Worm (Caenorhabditis elegans) whole organism, L2 larva: ENCODE results near the gene pigt-1.

Experiments
- C34F6.9 ChIP-seq: fragments of 150-350 bp; optimal IDR thresholded peaks from 2 replicates; lab custom pipeline; 2014; ENCODE audit warnings: missing biosample characterization, missing genetic modification characterization
- F13H6.1 ChIP-seq: sonication (generic microtip); optimal IDR thresholded peaks from 2 replicates; lab custom pipeline; 2016; ENCODE audit warnings: missing genetic modification characterization, missing compliant biosample characterization
- R02D3.7 ChIP-seq: fragments of 150-350 bp; optimal IDR thresholded peaks from 2 replicates; lab custom pipeline; 2014; ENCODE audit warnings: missing biosample characterization, missing genetic modification characterization
- Y55F3AM.14 ChIP-seq: fragments of 200-800 bp; sonication (Bioruptor generic); optimal IDR thresholded peaks from 2 replicates; lab custom pipeline; 2018; ENCODE audit warnings: mild to moderate bottlenecking, missing genetic modification characterization, missing compliant biosample characterization
- ZK546.5 ChIP-seq: sonication (generic microtip); optimal IDR thresholded peaks from 2 replicates; lab custom pipeline; 2017; ENCODE audit warnings: missing biosample characterization, missing genetic modification characterization
- alr-1 ChIP-seq: fragments of 150-350 bp; optimal IDR thresholded peaks from 2 replicates; lab custom pipeline; 2014; ENCODE audit warnings: missing biosample characterization, missing genetic modification characterization
- ama-1 ChIP-seq: fragments of 150-350 bp; optimal IDR thresholded peaks from 2 replicates; lab custom pipeline; 2018; ENCODE audit warnings: inconsistent platforms
- blmp-1 ChIP-seq: sonication (generic microtip); optimal IDR thresholded peaks from 2 replicates; lab custom pipeline; 2017; ENCODE audit warnings: missing genetic modification characterization, mild to moderate bottlenecking, missing compliant biosample characterization, antibody characterized with exemption, moderate library complexity; ENCODE audit not compliant: insufficient read depth
- ceh-16 ChIP-seq: fragments of 150-350 bp; optimal IDR thresholded peaks from 2 replicates; lab custom pipeline; 2014; ENCODE audit warnings: missing biosample characterization, missing genetic modification characterization
- ceh-82 ChIP-seq: fragments of 150-350 bp; optimal IDR thresholded peaks from 2 replicates; lab custom pipeline; 2014; ENCODE audit warnings: missing biosample characterization, missing genetic modification characterization
- crh-2 ChIP-seq: sonication (generic microtip); optimal IDR thresholded peaks from 2 replicates; lab custom pipeline; 2017; ENCODE audit warnings: missing biosample characterization, missing genetic modification characterization
- dmd-4 ChIP-seq: sonication (generic microtip); optimal IDR thresholded peaks from 2 replicates; lab custom pipeline; 2017; ENCODE audit warnings: missing biosample characterization, missing genetic modification characterization
- egl-27 ChIP-seq: sonication (generic microtip); optimal IDR thresholded peaks from 3 replicates; lab custom pipeline; 2017; ENCODE audit warnings: missing biosample characterization, missing genetic modification reagents, missing genetic modification characterization
- elt-1 ChIP-seq: fragments of 150-350 bp; optimal IDR thresholded peaks from 2 replicates; lab custom pipeline; 2014; ENCODE audit warnings: missing biosample characterization, missing genetic modification characterization
- fos-1 ChIP-seq: fragments of 150-350 bp; optimal IDR thresholded peaks from 2 replicates; lab custom pipeline; 2014; ENCODE audit warnings: missing biosample characterization, missing genetic modification characterization
- gmeb-1 ChIP-seq: fragments of 150-350 bp; optimal IDR thresholded peaks from 2 replicates; lab custom pipeline; 2014; ENCODE audit warnings: missing biosample characterization, missing genetic modification characterization
- lin-11 ChIP-seq: fragments of 150-350 bp; sonication (generic microtip); optimal IDR thresholded peaks from 2 replicates; lab custom pipeline; 2014; ENCODE audit warnings: missing biosample characterization, missing genetic modification characterization, inconsistent platforms, mixed read lengths
- lin-13 ChIP-seq: fragments of 150-350 bp; optimal IDR thresholded peaks from 2 replicates; lab custom pipeline; 2014; ENCODE audit warnings: missing biosample characterization, missing genetic modification reagents, missing genetic modification characterization
- lin-39 ChIP-seq: fragments of 150-350 bp; optimal IDR thresholded peaks from 2 replicates; lab custom pipeline; 2014; ENCODE audit warnings: missing biosample characterization, missing genetic modification reagents, missing genetic modification characterization
- lsy-2 ChIP-seq, 2 experiments: fragments of 150-350 bp in 1 of 2; sonication (generic microtip) in 1 of 2; optimal IDR thresholded peaks; 2 replicates each; lab custom pipeline; 2014 to 2017; ENCODE audit warnings: missing biosample characterization in 2 of 2, missing genetic modification characterization in 2 of 2
- mab-5 ChIP-seq: fragments of 150-350 bp; optimal IDR thresholded peaks from 2 replicates; lab custom pipeline; 2014; ENCODE audit warnings: missing biosample characterization, missing genetic modification characterization
- mbf-1 ChIP-seq: sonication (generic microtip); optimal IDR thresholded peaks from 2 replicates; lab custom pipeline; 2017; ENCODE audit warnings: missing biosample characterization, missing genetic modification characterization
- mdl-1 ChIP-seq, 2 experiments: fragments of 150-350 bp in 1 of 2; sonication (generic microtip) in 1 of 2; optimal IDR thresholded peaks; 2 replicates each; lab custom pipeline; 2017; ENCODE audit warnings: missing biosample characterization in 2 of 2, missing genetic modification characterization in 2 of 2
- nhr-10 ChIP-seq: sonication (generic microtip); optimal IDR thresholded peaks from 2 replicates; lab custom pipeline; 2017; ENCODE audit warnings: missing biosample characterization, missing genetic modification characterization
- nhr-11 ChIP-seq: fragments of 150-350 bp; optimal IDR thresholded peaks from 2 replicates; lab custom pipeline; 2014; ENCODE audit warnings: missing biosample characterization, missing genetic modification characterization
- nhr-12 ChIP-seq: fragments of 150-350 bp; optimal IDR thresholded peaks from 2 replicates; lab custom pipeline; 2014; ENCODE audit warnings: missing biosample characterization, missing genetic modification characterization
- nhr-129 ChIP-seq: fragments of 150-350 bp; optimal IDR thresholded peaks from 2 replicates; lab custom pipeline; 2014; ENCODE audit warnings: missing biosample characterization, missing genetic modification characterization
- nhr-21 ChIP-seq: fragments of 150-350 bp; optimal IDR thresholded peaks from 2 replicates; lab custom pipeline; 2014; ENCODE audit warnings: missing biosample characterization, missing genetic modification characterization
- nhr-23 ChIP-seq: fragments of 150-350 bp; optimal IDR thresholded peaks from 2 replicates; lab custom pipeline; 2014; ENCODE audit warnings: missing biosample characterization, missing genetic modification reagents, missing genetic modification characterization
- nhr-237 ChIP-seq: fragments of 150-350 bp; optimal IDR thresholded peaks from 2 replicates; lab custom pipeline; 2014; ENCODE audit warnings: missing biosample characterization, missing genetic modification characterization
- nhr-25 ChIP-seq: fragments of 150-350 bp; sonication (generic microtip); optimal IDR thresholded peaks from 3 replicates; lab custom pipeline; 2014; ENCODE audit warnings: missing biosample characterization, missing genetic modification characterization
- nhr-6 ChIP-seq: fragments of 150-350 bp; optimal IDR thresholded peaks from 2 replicates; lab custom pipeline; 2014; ENCODE audit warnings: missing biosample characterization, missing genetic modification characterization
- nhr-77 ChIP-seq: fragments of 150-350 bp; optimal IDR thresholded peaks from 2 replicates; lab custom pipeline; 2014; ENCODE audit warnings: missing biosample characterization, missing genetic modification characterization
- peb-1 ChIP-seq: fragments of 150-350 bp; optimal IDR thresholded peaks from 2 replicates; lab custom pipeline; 2014; ENCODE audit warnings: missing biosample characterization, missing genetic modification characterization
- sem-4 ChIP-seq: fragments of 150-350 bp; optimal IDR thresholded peaks from 2 replicates; lab custom pipeline; 2014; ENCODE audit warnings: missing biosample characterization, missing genetic modification reagents, missing genetic modification characterization
- skn-1 ChIP-seq: sonication (generic microtip); optimal IDR thresholded peaks from 2 replicates; lab custom pipeline; 2017; ENCODE audit warnings: missing biosample characterization, missing genetic modification characterization
- sma-3 ChIP-seq: sonication (generic microtip); optimal IDR thresholded peaks from 2 replicates; lab custom pipeline; 2016; ENCODE audit warnings: missing genetic modification reagents, missing genetic modification characterization, missing compliant biosample characterization
- sma-9 ChIP-seq, 2 experiments: fragments of 150-350 bp in 1 of 2; sonication (generic microtip) in 1 of 2; optimal IDR thresholded peaks; 2 replicates each; lab custom pipeline; 2014 to 2016; ENCODE audit warnings: missing genetic modification characterization in 2 of 2, mild to moderate bottlenecking in 1 of 2, missing biosample characterization in 1 of 2, missing compliant biosample characterization in 1 of 2, missing genetic modification reagents in 1 of 2, moderate library complexity in 1 of 2
- snpc-4 ChIP-seq: fragments of 150-350 bp; optimal IDR thresholded peaks from 2 replicates; lab custom pipeline; 2014; ENCODE audit warnings: missing biosample characterization, missing genetic modification characterization
- unc-55 ChIP-seq: fragments of 150-350 bp; sonication (generic microtip); optimal IDR thresholded peaks from 3 replicates; lab custom pipeline; 2014; ENCODE audit warnings: missing biosample characterization, missing genetic modification reagents, missing genetic modification characterization
- unc-62 ChIP-seq: fragments of 150-350 bp; optimal IDR thresholded peaks from 2 replicates; lab custom pipeline; 2014; ENCODE audit warnings: missing biosample characterization, missing genetic modification reagents, missing genetic modification characterization
- zag-1 ChIP-seq: fragments of 150-350 bp; optimal IDR thresholded peaks from 2 replicates; lab custom pipeline; 2014; ENCODE audit warnings: missing biosample characterization, missing genetic modification characterization
- ztf-1 ChIP-seq: fragments of 200-800 bp; sonication (Bioruptor generic); conservative IDR thresholded peaks from 2 replicates; pipeline ENCODE4 v1.3.6; 2022; ENCODE audit warnings: missing genetic modification characterization, missing compliant biosample characterization
- ztf-4 ChIP-seq: fragments of 150-350 bp; optimal IDR thresholded peaks from 2 replicates; lab custom pipeline; 2014; ENCODE audit warnings: missing biosample characterization, missing genetic modification characterization

pigt-1 gene

DNA sequence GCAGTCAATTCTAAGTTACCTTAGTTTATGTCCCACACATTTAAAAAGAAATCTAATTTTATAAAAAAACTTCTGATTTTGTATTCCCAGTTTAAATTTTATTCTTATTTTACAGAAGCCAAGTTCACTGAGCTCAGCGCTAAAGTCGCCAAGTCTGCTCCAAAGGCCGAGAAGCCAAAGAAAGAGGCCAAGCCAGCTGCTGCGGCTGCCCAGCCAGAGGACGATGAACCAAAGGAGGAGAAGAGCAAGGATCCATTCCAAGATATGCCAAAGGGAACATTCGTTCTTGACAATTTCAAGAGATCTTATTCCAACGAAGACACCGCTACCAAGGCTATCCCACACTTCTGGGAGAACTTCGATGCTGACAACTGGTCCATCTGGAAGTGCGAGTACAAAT is 8.3 kb upstream of the pigt-1 start:
- no peak for TF ChIP-seq snpc-4 (tag; lab: Kevin White, UChicago)
- no peak for TF ChIP-seq fos-1 (tag; lab: Kevin White, UChicago)
- no peak for TF ChIP-seq nhr-237 (tag; lab: Kevin White, UChicago)
- TF ChIP-seq ama-1 = no peak
- TF ChIP-seq, all 48 proteins: peak for 0

DNA sequence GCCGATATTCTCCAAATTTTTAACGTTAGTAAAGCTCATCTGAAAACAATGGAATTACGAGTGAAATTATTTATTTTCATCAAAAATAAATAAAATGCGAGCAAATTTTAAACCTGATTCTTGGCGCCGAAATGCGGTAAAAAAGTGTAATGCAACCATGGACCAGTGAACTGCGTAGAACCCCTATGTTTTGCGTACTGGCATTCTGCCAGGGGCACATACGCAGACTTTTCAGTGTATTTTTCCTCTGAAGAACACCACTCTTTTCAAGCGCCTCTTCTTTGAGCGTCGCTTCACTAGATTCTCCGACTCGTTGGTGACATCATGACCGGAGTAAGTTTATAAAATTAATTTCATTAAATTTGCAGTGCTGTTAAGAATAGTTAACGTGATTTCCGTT is 6.9 kb upstream of the pigt-1 start, which contains the start of the genes ctf-4 and eef-1G:
Gene ctf-4 (minus strand): TSS at position 39 of the 400 bp plus-strand sequence.
Gene eef-1G (plus strand): TSS at position 219 of the 400 bp plus-strand sequence.
- TF ChIP-seq lin-39 (tag; lab: Kevin White, UChicago) (peak; percentile 36), blmp-1 (tag; lab: Kevin White, UChicago) (peak; percentile 71), unc-62 (peak; percentile 12), lsy-2 (tag; optimal IDR thresholded peaks at IDR 0.05; lab: Kevin White, UChicago) (peak; percentile 83 to 96), nhr-129 (tag; lab: Kevin White, UChicago) (peak; percentile 99), nhr-77 (tag; lab: Kevin White, UChicago) (peak; percentile 57), ama-1 (peak; percentile 51), peb-1 (tag; lab: Kevin White, UChicago) (no peak), nhr-23 (tag; lab: Kevin White, UChicago) (no peak), zag-1 (peak; percentile 87), R02D3.7 (tag; lab: Kevin White, UChicago) (peak; percentile 58), ztf-4 (tag; lab: Kevin White, UChicago) (peak; percentile 93), egl-27 (tag; lab: Kevin White, UChicago) (peak; percentile 82), mab-5 (peak; percentile 85), gmeb-1 (tag; lab: Kevin White, UChicago) (peak; percentile 97), nhr-12 (no peak), snpc-4 (tag; lab: Kevin White, UChicago) (peak; percentile 88), nhr-6 (tag; lab: Kevin White, UChicago) (peak; percentile 95), skn-1 (tag; lab: Kevin White, UChicago) (peak; percentile 86), ceh-16 (tag; lab: Kevin White, UChicago) (peak; percentile 31), ztf-1 (GFP tag; lab: Robert Waterston, UW) (no peak), Y55F3AM.14 (peak; percentile 76), sem-4 (tag; lab: Kevin White, UChicago) (peak; percentile 97), ZK546.5 (tag; lab: Kevin White, UChicago) (peak; percentile 71), mdl-1 (tag; optimal IDR thresholded peaks at IDR 0.05; lab: Kevin White, UChicago) (peak in 1 of 2 experiments; percentile 60), alr-1 (tag; lab: Kevin White, UChicago) (no peak), lin-13 (GFP tag; lab: Kevin White, UChicago) (peak; percentile 96), dmd-4 (tag; lab: Kevin White, UChicago) (no peak), lin-11 (peak; percentile 94), nhr-21 (tag; lab: Kevin White, UChicago) (peak; percentile 98), mbf-1 (tag; lab: Kevin White, UChicago) (no peak), crh-2 (tag; lab: Kevin White, UChicago) (peak; percentile 98), C34F6.9 (tag; lab: Kevin White, UChicago) (peak; percentile 99), nhr-11 (no peak), nhr-25 (tag; lab: Kevin White, UChicago) (peak; percentile 98), F13H6.1 (tag; lab: Kevin White, UChicago) (peak; percentile 96), fos-1 (tag; lab: Kevin White, UChicago) (peak; percentile 99), unc-55 (peak; percentile 99), elt-1 (tag; lab: Kevin White, UChicago) (no peak), nhr-10 (peak; percentile 61), sma-3 (peak; percentile 97), ceh-82 (tag; lab: Kevin White, UChicago) (peak; percentile 75), sma-9 (GFP tag; optimal IDR thresholded peaks at IDR 0.05; lab: Kevin White, UChicago) (peak; percentile 99), sma-9 (tag; optimal IDR thresholded peaks at IDR 0.05; lab: Kevin White, UChicago) (no peak)
